Worm (Caenorhabditis elegans) whole organism, young adult: ENCODE results near the gene col-73.

Experiments used
- T07F8.4 ChIP-seq: sonication (generic microtip); optimal IDR thresholded peaks from 2 replicates; lab custom pipeline; 2016; ENCODE audit warnings: mild to moderate bottlenecking, missing genetic modification characterization, moderate library complexity, missing compliant biosample characterization
- lir-1 ChIP-seq: fragments of 200-800 bp; sonication (Bioruptor generic); conservative IDR thresholded peaks from 2 replicates; pipeline ENCODE4 v1.3.6; 2022; ENCODE audit warnings: missing genetic modification reagents, missing genetic modification characterization, missing compliant biosample characterization
- pha-4 ChIP-seq: fragments of 150-350 bp; sonication (generic microtip); optimal IDR thresholded peaks from 2 replicates; lab custom pipeline; 2014; ENCODE audit warnings: missing biosample characterization, missing genetic modification reagents, missing genetic modification characterization

ce11 chrII:4885976-4886375 lies 13.0 kb upstream of the col-73 start, which contains the start of gene R05F9.7:
- no peak for TF ChIP-seq lir-1 (GFP tag; lab: Robert Waterston, UW)
- no peak for TF ChIP-seq T07F8.4 (tag; lab: Kevin White, UChicago)
- TF ChIP-seq pha-4 (tag; lab: Kevin White, UChicago) = no peak
